Fruit fly (Drosophila melanogaster) whole organism, embryonic: Measurements from ENCODE around the gene CG32099.

ENCODE experiments used
- Antp ChIP-seq: fragments of 200-800 bp; sonication (Bioruptor generic); optimal IDR thresholded peaks from 3 replicates; lab custom pipeline; 2016; ENCODE audit warnings: missing biosample characterization, missing genetic modification characterization
- C15 ChIP-seq: fragments of 200-800 bp; sonication (Bioruptor generic); IDR thresholded peaks from 3 replicates; pipeline ENCODE4 v1.3.6; 2022; ENCODE audit warnings: missing biosample characterization, missing genetic modification characterization
- CG10209 ChIP-seq: fragments of 200-800 bp; sonication (Bioruptor generic); optimal IDR thresholded peaks from 3 replicates; lab custom pipeline; 2017; ENCODE audit warnings: missing biosample characterization, mild to moderate bottlenecking, missing genetic modification characterization, missing genetic modification reagents
- CG11085 ChIP-seq: fragments of 200-800 bp; sonication (Bioruptor generic); IDR thresholded peaks from 2 replicates; pipeline ENCODE4 v1.3.6; 2022; ENCODE audit warnings: missing biosample characterization, missing genetic modification characterization
- CG11398 ChIP-seq: fragments of 200-800 bp; sonication (Bioruptor generic); optimal IDR thresholded peaks from 2 replicates; lab custom pipeline; 2016; ENCODE audit warnings: missing biosample characterization, missing genetic modification characterization
- CG12769 ChIP-seq: fragments of 200-800 bp; sonication (Bioruptor generic); optimal IDR thresholded peaks from 2 replicates; lab custom pipeline; 2019; ENCODE audit warnings: missing biosample characterization, mild to moderate bottlenecking, missing genetic modification characterization, moderate library complexity
- CG12942 ChIP-seq: fragments of 200-800 bp; sonication (Bioruptor generic); optimal IDR thresholded peaks from 3 replicates; lab custom pipeline; 2016; ENCODE audit warnings: missing biosample characterization, missing genetic modification characterization
- CG14050 ChIP-seq: fragments of 200-800 bp; sonication (Bioruptor generic); IDR thresholded peaks from 3 replicates; pipeline ENCODE4 v1.3.6; 2022; ENCODE audit warnings: missing biosample characterization, missing genetic modification characterization
- CG15073 ChIP-seq: fragments of 200-800 bp; sonication (Bioruptor generic); optimal IDR thresholded peaks from 2 replicates; lab custom pipeline; 2016; ENCODE audit warnings: missing biosample characterization, missing genetic modification characterization
- CG16779 ChIP-seq: fragments of 200-800 bp; sonication (Bioruptor generic); IDR thresholded peaks from 2 replicates; pipeline ENCODE4 v1.3.6; 2022; ENCODE audit warnings: missing biosample characterization, missing genetic modification characterization
- CG17912 ChIP-seq: fragments of 200-800 bp; sonication (Bioruptor generic); optimal IDR thresholded peaks from 2 replicates; lab custom pipeline; 2018; ENCODE audit warnings: missing biosample characterization, mild to moderate bottlenecking, missing genetic modification characterization
- CG18764 ChIP-seq: fragments of 200-800 bp; sonication (Bioruptor generic); optimal IDR thresholded peaks from 3 replicates; lab custom pipeline; 2016; ENCODE audit warnings: missing biosample characterization, missing genetic modification characterization
- CG2202 ChIP-seq: fragments of 200-800 bp; sonication (Bioruptor generic); optimal IDR thresholded peaks from 2 replicates; lab custom pipeline; 2018; ENCODE audit warnings: missing biosample characterization, mild to moderate bottlenecking, missing genetic modification characterization
- CG31365 ChIP-seq: fragments of 200-800 bp; sonication (Bioruptor generic); optimal IDR thresholded peaks from 2 replicates; lab custom pipeline; 2018; ENCODE audit warnings: missing biosample characterization, mild to moderate bottlenecking, missing genetic modification characterization
- CG3281 ChIP-seq: fragments of 200-800 bp; sonication (Bioruptor generic); optimal IDR thresholded peaks from 3 replicates; lab custom pipeline; 2017; ENCODE audit warnings: missing biosample characterization, mild to moderate bottlenecking, missing genetic modification characterization
- CG3838 ChIP-seq: fragments of 200-800 bp; sonication (Bioruptor generic); optimal IDR thresholded peaks from 3 replicates; lab custom pipeline; 2016; ENCODE audit warnings: missing biosample characterization, missing genetic modification characterization
- CG42726 ChIP-seq: fragments of 200-800 bp; sonication (Bioruptor generic); IDR thresholded peaks from 2 replicates; pipeline ENCODE4 v1.3.6; 2022; ENCODE audit warnings: missing biosample characterization, missing genetic modification characterization; ENCODE audit not compliant: partially characterized antibody
- CG7745 ChIP-seq: fragments of 200-800 bp; sonication (Bioruptor generic); optimal IDR thresholded peaks from 2 replicates; lab custom pipeline; 2018; ENCODE audit warnings: missing biosample characterization, mild to moderate bottlenecking, missing genetic modification characterization, moderate library complexity
- CG7839 ChIP-seq: fragments of 200-800 bp; sonication (Bioruptor generic); optimal IDR thresholded peaks from 3 replicates; lab custom pipeline; 2018; ENCODE audit warnings: missing biosample characterization, mild to moderate bottlenecking, missing genetic modification characterization, moderate library complexity
- CG9727 ChIP-seq: fragments of 200-800 bp; sonication (Bioruptor generic); optimal IDR thresholded peaks from 3 replicates; lab custom pipeline; 2017; ENCODE audit warnings: missing biosample characterization, mild to moderate bottlenecking, missing genetic modification characterization
- CG9797 ChIP-seq: fragments of 200-800 bp; sonication (Bioruptor generic); optimal IDR thresholded peaks from 3 replicates; lab custom pipeline; 2018; ENCODE audit warnings: missing biosample characterization, mild to moderate bottlenecking, missing genetic modification characterization
- Dbx ChIP-seq: fragments of 200-800 bp; sonication (Bioruptor generic); IDR thresholded peaks from 3 replicates; pipeline ENCODE4 v1.3.6; 2022; ENCODE audit warnings: missing biosample characterization, missing genetic modification characterization
- Dip3 ChIP-seq: fragments of 200-800 bp; sonication (Bioruptor generic); optimal IDR thresholded peaks from 3 replicates; lab custom pipeline; 2016; ENCODE audit warnings: missing biosample characterization, missing genetic modification characterization
- Eip74EF ChIP-seq, 2 experiments: fragments of 200-800 bp in 1 of 2; fragments of >200 bp in 1 of 2; sonication (Bioruptor generic) in 1 of 2; optimal IDR thresholded peaks; 2 replicates each; lab custom pipeline; 2017 to 2019; ENCODE audit warnings: missing biosample characterization in 2 of 2, missing genetic modification characterization in 2 of 2, mild to moderate bottlenecking in 1 of 2, moderate library complexity in 1 of 2
- Oaz ChIP-seq: fragments of 200-800 bp; sonication (Bioruptor generic); IDR thresholded peaks from 2 replicates; pipeline ENCODE4 v1.3.6; 2022; ENCODE audit warnings: missing biosample characterization, missing genetic modification characterization
- Ptx1 ChIP-seq: fragments of 200-800 bp; sonication (Bioruptor generic); IDR thresholded peaks from 2 replicates; pipeline ENCODE4 v1.3.6; 2022; ENCODE audit warnings: missing biosample characterization, missing genetic modification characterization
- Ravus ChIP-seq: fragments of 200-800 bp; sonication (Bioruptor generic); IDR thresholded peaks from 2 replicates; pipeline ENCODE4 v1.3.6; 2022; ENCODE audit warnings: missing biosample characterization, missing genetic modification characterization
- Tbp ChIP-seq: fragments of >200 bp; optimal IDR thresholded peaks from 2 replicates; lab custom pipeline; 2018; ENCODE audit warnings: missing biosample characterization, missing genetic modification characterization
- al ChIP-seq: fragments of 200-800 bp; sonication (Bioruptor generic); IDR thresholded peaks from 2 replicates; pipeline ENCODE4 v1.3.6; 2022; ENCODE audit warnings: missing biosample characterization, missing genetic modification characterization
- aop ChIP-seq: fragments of 200-800 bp; sonication (Bioruptor generic); IDR thresholded peaks from 2 replicates; pipeline ENCODE4 v1.3.6; 2022; ENCODE audit warnings: missing biosample characterization, missing genetic modification characterization
- az2 ChIP-seq: fragments of 200-800 bp; sonication (Bioruptor generic); optimal IDR thresholded peaks from 3 replicates; lab custom pipeline; 2016; ENCODE audit warnings: missing biosample characterization, missing genetic modification characterization
- bab2 ChIP-seq: fragments of 200-800 bp; sonication (Bioruptor generic); optimal IDR thresholded peaks from 2 replicates; lab custom pipeline; 2016; ENCODE audit warnings: missing biosample characterization, missing genetic modification characterization
- btn ChIP-seq: fragments of 200-800 bp; sonication (Bioruptor generic); optimal IDR thresholded peaks from 2 replicates; lab custom pipeline; 2016; ENCODE audit warnings: missing biosample characterization, missing genetic modification characterization
- cad ChIP-seq: fragments of >200 bp; optimal IDR thresholded peaks from 2 replicates; lab custom pipeline; 2017; ENCODE audit warnings: missing biosample characterization, missing genetic modification characterization
- chm ChIP-seq: fragments of 200-800 bp; sonication (Bioruptor generic); IDR thresholded peaks from 2 replicates; pipeline ENCODE4 v1.3.6; 2022; ENCODE audit warnings: missing biosample characterization, missing genetic modification characterization
- da ChIP-seq: fragments of 200-800 bp; sonication (Bioruptor generic); optimal IDR thresholded peaks from 2 replicates; lab custom pipeline; 2016; ENCODE audit warnings: missing biosample characterization, missing genetic modification characterization
- emc ChIP-seq: fragments of 200-800 bp; sonication (Bioruptor generic); optimal IDR thresholded peaks from 2 replicates; lab custom pipeline; 2016; ENCODE audit warnings: missing biosample characterization, missing genetic modification characterization
- ewg ChIP-seq: fragments of 200-800 bp; sonication (Bioruptor generic); optimal IDR thresholded peaks from 3 replicates; lab custom pipeline; 2017; ENCODE audit warnings: mild to moderate bottlenecking, missing biosample characterization, missing genetic modification reagents, missing genetic modification characterization
- gt ChIP-seq: fragments of 200-800 bp; sonication (Bioruptor generic); IDR thresholded peaks from 2 replicates; pipeline ENCODE4 v1.3.6; 2022; ENCODE audit warnings: missing biosample characterization, missing genetic modification characterization
- hb ChIP-seq: fragments of 200-800 bp; sonication (Bioruptor generic); IDR thresholded peaks from 3 replicates; pipeline ENCODE4 v1.3.6; 2022; ENCODE audit warnings: missing biosample characterization, missing genetic modification characterization; ENCODE audit not compliant: partially characterized antibody
- jumu ChIP-seq: fragments of 200-800 bp; sonication (Bioruptor generic); optimal IDR thresholded peaks from 3 replicates; lab custom pipeline; 2016; ENCODE audit warnings: missing biosample characterization, missing genetic modification characterization
- kay ChIP-seq: fragments of 200-800 bp; sonication (Bioruptor generic); optimal IDR thresholded peaks from 2 replicates; lab custom pipeline; 2016; ENCODE audit warnings: missing biosample characterization, missing genetic modification characterization
- mam ChIP-seq: fragments of 200-800 bp; sonication (Bioruptor generic); optimal IDR thresholded peaks from 3 replicates; lab custom pipeline; 2016; ENCODE audit warnings: missing biosample characterization, missing genetic modification characterization
- nmo ChIP-seq: fragments of 200-800 bp; sonication (Bioruptor generic); optimal IDR thresholded peaks from 2 replicates; lab custom pipeline; 2018; ENCODE audit warnings: missing biosample characterization, mild to moderate bottlenecking, missing genetic modification characterization, moderate library complexity
- pros ChIP-seq: fragments of 200-800 bp; sonication (Bioruptor generic); optimal IDR thresholded peaks from 3 replicates; lab custom pipeline; 2019; ENCODE audit warnings: missing biosample characterization, mild to moderate bottlenecking, missing genetic modification characterization, moderate library complexity
- ranshi ChIP-seq: fragments of 200-800 bp; sonication (Bioruptor generic); IDR thresholded peaks from 2 replicates; pipeline ENCODE4 v1.3.6; 2022; ENCODE audit warnings: missing biosample characterization, missing genetic modification characterization
- scrt ChIP-seq: fragments of 200-800 bp; sonication (Bioruptor generic); optimal IDR thresholded peaks from 2 replicates; lab custom pipeline; 2018; ENCODE audit warnings: missing biosample characterization, mild to moderate bottlenecking, missing genetic modification characterization, moderate library complexity
- sd ChIP-seq: fragments of 200-800 bp; sonication (Bioruptor generic); optimal IDR thresholded peaks from 3 replicates; lab custom pipeline; 2018; ENCODE audit warnings: missing biosample characterization, mild to moderate bottlenecking, missing genetic modification characterization, moderate library complexity
- sim ChIP-seq: fragments of 200-800 bp; sonication (Bioruptor generic); IDR thresholded peaks from 2 replicates; pipeline ENCODE4 v1.3.6; 2022; ENCODE audit warnings: missing biosample characterization, missing genetic modification characterization
- stwl ChIP-seq: fragments of 200-800 bp; sonication (Bioruptor generic); optimal IDR thresholded peaks from 3 replicates; lab custom pipeline; 2018; ENCODE audit warnings: missing biosample characterization, mild to moderate bottlenecking, missing genetic modification characterization, moderate library complexity
- wor ChIP-seq: fragments of 200-800 bp; sonication (Bioruptor generic); IDR thresholded peaks from 2 replicates; pipeline ENCODE4 v1.3.6; 2022; ENCODE audit warnings: missing biosample characterization, missing genetic modification characterization

CG32099 gene

DNA sequence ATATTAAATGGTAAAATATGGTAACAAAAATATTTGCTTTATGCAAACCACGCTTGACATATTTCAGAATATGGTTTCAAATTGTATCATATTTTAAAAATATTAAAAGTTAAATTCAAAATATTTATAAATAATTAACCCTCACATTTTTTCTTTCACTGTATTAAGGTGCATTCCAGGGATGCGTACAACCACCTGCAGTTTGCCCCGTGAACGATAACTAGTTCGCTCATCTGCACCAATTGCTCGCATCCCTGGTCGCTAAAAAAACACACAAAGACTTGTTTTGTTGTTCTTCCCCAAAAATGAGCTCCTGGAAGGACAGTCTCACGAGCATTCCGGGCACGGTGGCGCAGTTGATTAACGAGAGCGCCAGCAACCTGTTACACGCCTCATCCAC, 17.2 kb upstream of the CG32099 start, which contains the start of gene DEF8 (continued):
- 0 out of 2 replicates have a peak, but pooled peaks have one; percentile 22 for TF ChIP-seq gt
- TF ChIP-seq CG17912 (GFP tag; lab: Kevin White, UChicago), result peak; percentile 70
- peak; percentile 79 for TF ChIP-seq az2 (GFP tag; lab: Kevin White, UChicago)
- peak; percentile 18 for TF ChIP-seq CG7745 (tag; lab: Kevin White, UChicago)
- peak; percentile 77 for TF ChIP-seq wor (GFP tag; lab: Robert Waterston, UW)
- TF ChIP-seq C15 (GFP tag; lab: Robert Waterston, UW), result peak; percentile 78; the same call in 2 of the 3 replicates
- TF ChIP-seq CG31365, result no peak
- TF ChIP-seq aop (GFP tag; lab: Robert Waterston, UW), result peak; percentile 55; the same call in 1 of the 2 replicates
- TF ChIP-seq CG12769 (tag; lab: Kevin White, UChicago), result no peak
- TF ChIP-seq CG10209 (GFP tag; lab: Kevin White, UChicago), result peak; percentile 80
- peak; percentile 31 for TF ChIP-seq CG9797
- TF ChIP-seq Oaz (GFP tag; lab: Robert Waterston, UW), result peak; percentile 66
- TF ChIP-seq mam, result peak; percentile 57
- peak; percentile 88 for TF ChIP-seq CG9727 (GFP tag; lab: Kevin White, UChicago)
- TF ChIP-seq CG18764 (GFP tag; lab: Kevin White, UChicago), result peak; percentile 80
- TF ChIP-seq CG15073 (GFP tag; lab: Kevin White, UChicago), result no peak
- TF ChIP-seq stwl, result peak; percentile 56
- TF ChIP-seq hb, result no peak
- peak; percentile 82 for TF ChIP-seq CG3281 (GFP tag; lab: Kevin White, UChicago)
- TF ChIP-seq CG11398 (GFP tag; lab: Kevin White, UChicago), result no peak
- TF ChIP-seq Ptx1, result peak; percentile 88
- TF ChIP-seq jumu (GFP tag; lab: Kevin White, UChicago), result peak; percentile 18
- TF ChIP-seq sd (tag; lab: Kevin White, UChicago), result peak; percentile 93
- peak; percentile 77; the same call in 1 of the 2 replicates for TF ChIP-seq sim
- TF ChIP-seq Eip74EF (GFP tag; optimal IDR thresholded peaks at IDR 0.05; lab: Kevin White, UChicago), result no peak
- no peak for TF ChIP-seq cad
- peak; percentile 75 for TF ChIP-seq CG2202 (tag; lab: Kevin White, UChicago)
- TF ChIP-seq CG16779, result no peak
- TF ChIP-seq emc, result no peak
- peak; percentile 91 for TF ChIP-seq ranshi (GFP tag; lab: Robert Waterston, UW)
- TF ChIP-seq pros, result no peak
- peak; percentile 83 for TF ChIP-seq scrt (GFP tag; lab: Kevin White, UChicago)
- no peak for TF ChIP-seq btn (GFP tag; lab: Kevin White, UChicago)
- TF ChIP-seq chm (GFP tag; lab: Robert Waterston, UW), result peak; percentile 77
- TF ChIP-seq da, result no peak
- TF ChIP-seq al (GFP tag; lab: Robert Waterston, UW), result peak; percentile 65; the same call in 1 of the 2 replicates
- peak; percentile 52 for TF ChIP-seq Antp (GFP tag; lab: Kevin White, UChicago)
- TF ChIP-seq Dip3, result peak; percentile 34
- TF ChIP-seq kay (GFP tag; lab: Kevin White, UChicago), result peak; percentile 74
- TF ChIP-seq nmo, result peak; percentile 92
- peak; percentile 60 for TF ChIP-seq bab2 (GFP tag; lab: Kevin White, UChicago)
- peak; percentile 77 for TF ChIP-seq CG12942
- TF ChIP-seq CG7839 (tag; lab: Kevin White, UChicago), result peak; percentile 87
- TF ChIP-seq Tbp (GFP tag; lab: Kevin White, UChicago), result no peak
- TF ChIP-seq CG3838 (GFP tag; lab: Kevin White, UChicago), result peak; percentile 1
- TF ChIP-seq CG42726, result 0 out of 2 replicates have a peak, but pooled peaks have one; percentile 37
- TF ChIP-seq CG14050 (GFP tag; lab: Robert Waterston, UW), result peak; percentile 77; the same call in 2 of the 3 replicates
- peak; percentile 80; the same call in 2 of the 3 replicates for TF ChIP-seq Dbx (GFP tag; lab: Robert Waterston, UW)
- peak; percentile 42; the same call in 1 of the 2 replicates for TF ChIP-seq Ravus
- peak; percentile 67 for TF ChIP-seq CG11085 (GFP tag; lab: Robert Waterston, UW)
- peak; percentile 64 for TF ChIP-seq ewg (GFP tag; lab: Kevin White, UChicago)
